Worm (Caenorhabditis elegans): ENCODE data around the gene pph-1.

The pph-1 gene

ce11 chrV:10667284-10667683, 35.1 kb upstream of the pph-1 start, which contains the start of gene twk-12:
twk-12 (plus strand) TSS chrV:10667584.
- TF ChIP-seq efl-1 (optimal IDR thresholded peaks at IDR 0.05) = no peak
- peak in 1 of 2 experiments; percentile 23 for TF ChIP-seq efl-1 (GFP tag; optimal IDR thresholded peaks at IDR 0.05 in 1 of 2)
- TF ChIP-seq unc-98 (GFP tag; IDR thresholded peaks at IDR 0.05) = no peak
- TF ChIP-seq snpc-4 (tag; optimal IDR thresholded peaks at IDR 0.05) = no peak
- TF ChIP-seq ets-5 (GFP tag; IDR thresholded peaks at IDR 0.05) = no peak

- TF ChIP-seq unc-30 (tag; optimal IDR thresholded peaks at IDR 0.05) (no peak), ceh-90 (tag; optimal IDR thresholded peaks at IDR 0.05) (no peak), nhr-237 (tag; optimal IDR thresholded peaks at IDR 0.05) (no peak), lin-39 (tag; optimal IDR thresholded peaks at IDR 0.05) (no peak), mab-9 (GFP tag; IDR thresholded peaks at IDR 0.05) (no peak), nhr-47 (tag; optimal IDR thresholded peaks at IDR 0.05) (no peak), ets-5 (GFP tag; IDR thresholded peaks at IDR 0.05) (no peak), elt-3 (tag; optimal IDR thresholded peaks at IDR 0.05) (no peak), unc-130 (tag; optimal IDR thresholded peaks at IDR 0.05) (no peak), mdl-1 (tag; optimal IDR thresholded peaks at IDR 0.05) (no peak), alr-1 (tag; optimal IDR thresholded peaks at IDR 0.05; ENCODE audit: borderline replicate concordance) (no peak), fkh-8 (tag; optimal IDR thresholded peaks at IDR 0.05) (no peak), C16A3.4 (tag; optimal IDR thresholded peaks at IDR 0.05) (no peak), ztf-11 (tag; optimal IDR thresholded peaks at IDR 0.05) (no peak), nhr-76 (tag; optimal IDR thresholded peaks at IDR 0.05) (no peak), aha-1 (tag; optimal IDR thresholded peaks at IDR 0.05) (no peak)
Observed at ce11 chrV:10670817-10671216, 31.5 kb upstream of the pph-1 start.

- TF ChIP-seq sptf-1 (tag; optimal IDR thresholded peaks at IDR 0.05) = no peak
- TF ChIP-seq lin-39 (tag; optimal IDR thresholded peaks at IDR 0.05) = no peak
- no peak for TF ChIP-seq isw-1 (GFP tag; IDR thresholded peaks at IDR 0.05)
- TF ChIP-seq sox-4 (tag; optimal IDR thresholded peaks at IDR 0.05) = no peak
- TF ChIP-seq hlh-4 (tag; optimal IDR thresholded peaks at IDR 0.05) = no peak
- TF ChIP-seq unc-86 (tag; optimal IDR thresholded peaks at IDR 0.05) = no peak
- no peak for TF ChIP-seq pqm-1 (tag; optimal IDR thresholded peaks at IDR 0.05)
Observed at ce11 chrV:10671618-10672017, 30.7 kb upstream of the pph-1 start, which contains the start of gene ceh-22. ceh-22 (plus strand) TSS chrV:10671918.

- TF ChIP-seq nhr-20 (tag; optimal IDR thresholded peaks at IDR 0.05) (peak; percentile 13), nhr-77 (tag; optimal IDR thresholded peaks at IDR 0.05) (no peak), unc-62 (GFP tag; optimal IDR thresholded peaks at IDR 0.05) (no peak), nhr-85 (tag) (no peak), tbx-2 (tag; optimal IDR thresholded peaks at IDR 0.05) (peak; percentile 48), skn-1 (tag; optimal IDR thresholded peaks at IDR 0.05) (no peak), ama-1 (optimal IDR thresholded peaks at IDR 0.05) (no peak), irx-1 (tag; optimal IDR thresholded peaks at IDR 0.05) (no peak), tlp-1 (tag; optimal IDR thresholded peaks at IDR 0.05) (no peak), lin-13 (GFP tag; optimal IDR thresholded peaks at IDR 0.05) (no peak), grh-1 (GFP tag; IDR thresholded peaks at IDR 0.05) (0 out of 2 replicates have a peak, but pooled peaks have one; percentile 34), sup-37 (GFP tag; optimal IDR thresholded peaks at IDR 0.05) (peak; percentile 16), lin-14 (GFP tag; optimal IDR thresholded peaks at IDR 0.05) (peak; percentile 39), isw-1 (GFP tag; IDR thresholded peaks at IDR 0.05) (no peak), blmp-1 (tag; optimal IDR thresholded peaks at IDR 0.05) (no peak)
Observed at ce11 chrV:10672601-10673000, 29.7 kb upstream of the pph-1 start.

Measured in whole organism, L1 larva.